Worm (Caenorhabditis elegans) whole organism, mixed stage, embryonic: ENCODE results near the gene F47B10.9.

Experiments used
- blmp-1 ChIP-seq: fragments of 150-350 bp; optimal IDR thresholded peaks from 2 replicates; lab custom pipeline; 2014; ENCODE audit warnings: missing biosample characterization, missing genetic modification characterization
- elt-3 ChIP-seq: fragments of 150-350 bp; optimal IDR thresholded peaks from 2 replicates; lab custom pipeline; 2014; ENCODE audit warnings: missing biosample characterization, missing genetic modification characterization
- lin-13 ChIP-seq: fragments of 150-350 bp; optimal IDR thresholded peaks from 2 replicates; lab custom pipeline; 2014; ENCODE audit warnings: missing biosample characterization, missing genetic modification characterization
- lin-32 ChIP-seq: fragments of 200-800 bp; sonication (Bioruptor generic); optimal IDR thresholded peaks from 2 replicates; lab custom pipeline; 2018; ENCODE audit warnings: mild to moderate bottlenecking, missing genetic modification characterization, missing compliant biosample characterization
- mep-1 ChIP-seq: fragments of 150-350 bp; optimal IDR thresholded peaks from 2 replicates; lab custom pipeline; 2017; ENCODE audit warnings: missing biosample characterization, missing genetic modification reagents, missing genetic modification characterization, inconsistent platforms
- nhr-12 ChIP-seq: fragments of 150-350 bp; optimal IDR thresholded peaks from 2 replicates; lab custom pipeline; 2014; ENCODE audit warnings: missing biosample characterization, missing genetic modification characterization
- unc-39 ChIP-seq: fragments of 150-350 bp; optimal IDR thresholded peaks from 2 replicates; lab custom pipeline; 2014; ENCODE audit warnings: missing biosample characterization, missing genetic modification characterization
- unc-62 ChIP-seq: fragments of 150-350 bp; optimal IDR thresholded peaks from 2 replicates; lab custom pipeline; 2014; ENCODE audit warnings: missing biosample characterization, missing genetic modification reagents, missing genetic modification characterization

- TF ChIP-seq unc-39 (no peak), nhr-12 (tag; lab: Kevin White, UChicago) (no peak), mep-1 (tag; lab: Kevin White, UChicago) (no peak), lin-32 (no peak), elt-3 (tag; lab: Kevin White, UChicago) (no peak), unc-62 (no peak), lin-13 (no peak), blmp-1 (tag; lab: Kevin White, UChicago) (no peak)
Measured at ce11 chrX:10880509-10880908, 33.4 kb downstream of the F47B10.9 start, which contains the start of gene T21E8.4.
